Worm (Caenorhabditis elegans) whole organism, L3 larva: Measurements from ENCODE around the gene rog-1.

Experiments used
- aly-2 ChIP-seq: fragments of 150-350 bp; optimal IDR thresholded peaks from 2 replicates; lab custom pipeline; 2014; ENCODE audit warnings: missing biosample characterization, missing genetic modification characterization
- nhr-237 ChIP-seq: fragments of 150-350 bp; optimal IDR thresholded peaks from 2 replicates; lab custom pipeline; 2014; ENCODE audit warnings: missing biosample characterization, missing genetic modification characterization
- skn-1 ChIP-seq: fragments of 150-350 bp; optimal IDR thresholded peaks from 2 replicates; lab custom pipeline; 2014; ENCODE audit warnings: missing biosample characterization, missing genetic modification characterization
- ztf-4 ChIP-seq: fragments of 150-350 bp; optimal IDR thresholded peaks from 2 replicates; lab custom pipeline; 2014; ENCODE audit warnings: missing biosample characterization, missing genetic modification characterization

- no peak for TF ChIP-seq nhr-237 (tag; lab: Kevin White, UChicago)
- no peak for TF ChIP-seq ztf-4 (tag; lab: Kevin White, UChicago)
- no peak for TF ChIP-seq skn-1 (tag; lab: Kevin White, UChicago)
- no peak for TF ChIP-seq aly-2
Measured at ce11 chrII:1372138-1372537, 2.7 kb downstream of the rog-1 start.
